Fruit fly (Drosophila melanogaster): ENCODE data around the gene esc.

Gene esc

dm6 chr2L:11808702-11809583 lies 20.3 kb downstream of the esc start, which contains the start of gene crol:
Gene crol, minus strand, starts transcription at chr2L:11809438.
- TF ChIP-seq tj (GFP tag; optimal IDR thresholded peaks at IDR 0.05): peak; percentile 13
- no peak for TF ChIP-seq Hr96 (GFP tag; optimal IDR thresholded peaks at IDR 0.05)
- TF ChIP-seq CG7045 (GFP tag; optimal IDR thresholded peaks at IDR 0.05): no peak
- no peak for TF ChIP-seq ovo (GFP tag; optimal IDR thresholded peaks at IDR 0.05)
- peak; percentile 25 for TF ChIP-seq CG7101 (tag; optimal IDR thresholded peaks at IDR 0.05)
- TF ChIP-seq pad (GFP tag; optimal IDR thresholded peaks at IDR 0.05): no peak
- no peak for TF ChIP-seq Clk (GFP tag; optimal IDR thresholded peaks at IDR 0.05)
- TF ChIP-seq CG14711 (tag; optimal IDR thresholded peaks at IDR 0.05): peak; percentile 28
- TF ChIP-seq Mnt (GFP tag; optimal IDR thresholded peaks at IDR 0.05): peak; percentile 8
- TF ChIP-seq cic (GFP tag; optimal IDR thresholded peaks at IDR 0.05): peak; percentile 66

- no peak for TF ChIP-seq CG11617 (GFP tag; optimal IDR thresholded peaks at IDR 0.05)
- TF ChIP-seq toe (GFP tag; optimal IDR thresholded peaks at IDR 0.05): peak; percentile 32
These were observed 20.9 kb downstream of the esc start for dm6 chr2L:11808327-11808701.

dm6 chr2L:11807697-11808226 lies 21.4 kb downstream of the esc start:
- TF ChIP-seq Crg-1 (GFP tag; optimal IDR thresholded peaks at IDR 0.05) (no peak), bab1 (GFP tag; optimal IDR thresholded peaks at IDR 0.05) (peak; percentile 22), CG14711 (tag; optimal IDR thresholded peaks at IDR 0.05) (peak; percentile 5), Hr96 (GFP tag; optimal IDR thresholded peaks at IDR 0.05) (peak; percentile 43), cic (GFP tag; optimal IDR thresholded peaks at IDR 0.05) (peak; percentile 96), cnc (optimal IDR thresholded peaks at IDR 0.05) (no peak), CG11617 (GFP tag; optimal IDR thresholded peaks at IDR 0.05) (peak; percentile 23), pad (GFP tag; optimal IDR thresholded peaks at IDR 0.05) (peak; percentile 62), CG12768 (GFP tag; optimal IDR thresholded peaks at IDR 0.05) (peak; percentile 49), ovo (GFP tag; optimal IDR thresholded peaks at IDR 0.05) (peak; percentile 49), Mnt (GFP tag; optimal IDR thresholded peaks at IDR 0.05) (peak; percentile 56), CG7101 (tag; optimal IDR thresholded peaks at IDR 0.05) (peak; percentile 28), kay (GFP tag; ENCODE audit: borderline replicate concordance) (peak; percentile 15), CG1620 (GFP tag; optimal IDR thresholded peaks at IDR 0.05) (no peak), tj (GFP tag; optimal IDR thresholded peaks at IDR 0.05) (peak; percentile 44), CG7045 (GFP tag; optimal IDR thresholded peaks at IDR 0.05) (no peak), Clk (GFP tag; optimal IDR thresholded peaks at IDR 0.05) (peak; percentile 35), toe (GFP tag; optimal IDR thresholded peaks at IDR 0.05) (no peak), CG5204 (GFP tag; optimal IDR thresholded peaks at IDR 0.05) (no peak), CG33017 (tag; optimal IDR thresholded peaks at IDR 0.05) (peak; percentile 15)

- TF ChIP-seq cnc (optimal IDR thresholded peaks at IDR 0.05): no peak
- TF ChIP-seq CG7045 (GFP tag; optimal IDR thresholded peaks at IDR 0.05): peak; percentile 55
- peak; percentile 54 for TF ChIP-seq tj (GFP tag; optimal IDR thresholded peaks at IDR 0.05)
- TF ChIP-seq Mnt (GFP tag; optimal IDR thresholded peaks at IDR 0.05): peak; percentile 78
- no peak for TF ChIP-seq kay (GFP tag; ENCODE audit: borderline replicate concordance)
- TF ChIP-seq Clk (GFP tag; optimal IDR thresholded peaks at IDR 0.05): peak; percentile 17
- peak; percentile 69 for TF ChIP-seq CG33017 (tag; optimal IDR thresholded peaks at IDR 0.05)
- peak; percentile 66 for TF ChIP-seq Hr96 (GFP tag; optimal IDR thresholded peaks at IDR 0.05)
- TF ChIP-seq ovo (GFP tag; optimal IDR thresholded peaks at IDR 0.05): no peak
- peak; percentile 84 for TF ChIP-seq CG12768 (GFP tag; optimal IDR thresholded peaks at IDR 0.05)
- TF ChIP-seq CG7101 (tag; optimal IDR thresholded peaks at IDR 0.05): peak; percentile 30
- peak; percentile 28 for TF ChIP-seq CG14711 (tag; optimal IDR thresholded peaks at IDR 0.05)
- TF ChIP-seq Crg-1 (GFP tag; optimal IDR thresholded peaks at IDR 0.05): no peak
- peak; percentile 17 for TF ChIP-seq pad (GFP tag; optimal IDR thresholded peaks at IDR 0.05)
- peak; percentile 23 for TF ChIP-seq toe (GFP tag; optimal IDR thresholded peaks at IDR 0.05)
- no peak for TF ChIP-seq CG1620 (GFP tag; optimal IDR thresholded peaks at IDR 0.05)
- TF ChIP-seq bab1 (GFP tag; optimal IDR thresholded peaks at IDR 0.05): peak; percentile 41
- peak; percentile 9 for TF ChIP-seq CG11617 (GFP tag; optimal IDR thresholded peaks at IDR 0.05)
- no peak for TF ChIP-seq CG5204 (GFP tag; optimal IDR thresholded peaks at IDR 0.05)
- peak; percentile 93 for TF ChIP-seq cic (GFP tag; optimal IDR thresholded peaks at IDR 0.05)
These were observed 22.2 kb downstream of the esc start for dm6 chr2L:11806701-11807674.

- no peak for TF ChIP-seq CG33017 (tag; optimal IDR thresholded peaks at IDR 0.05)
- peak; percentile 81 for TF ChIP-seq pad (GFP tag; optimal IDR thresholded peaks at IDR 0.05)
- no peak for TF ChIP-seq tj (GFP tag; optimal IDR thresholded peaks at IDR 0.05)
- no peak for TF ChIP-seq Mnt (GFP tag; optimal IDR thresholded peaks at IDR 0.05)
- peak; percentile 38 for TF ChIP-seq CG5204 (GFP tag; optimal IDR thresholded peaks at IDR 0.05)
- TF ChIP-seq Clk (GFP tag; optimal IDR thresholded peaks at IDR 0.05): peak; percentile 14
These were observed 23.0 kb downstream of the esc start for dm6 chr2L:11806022-11806700.
